Fruit fly (Drosophila melanogaster): ENCODE measurements around the gene ndl.

The ndl gene

dm6 chr3L:6550178-6550977, 52.8 kb downstream of the ndl start, which contains the start of gene MCU (continued):
- no peak for TF ChIP-seq Rx (GFP tag; IDR thresholded peaks at IDR 0.05)

All from whole organism, embryonic.